Fruit fly (Drosophila melanogaster): ENCODE data around the gene CG1631.

CG1631 gene

DNA sequence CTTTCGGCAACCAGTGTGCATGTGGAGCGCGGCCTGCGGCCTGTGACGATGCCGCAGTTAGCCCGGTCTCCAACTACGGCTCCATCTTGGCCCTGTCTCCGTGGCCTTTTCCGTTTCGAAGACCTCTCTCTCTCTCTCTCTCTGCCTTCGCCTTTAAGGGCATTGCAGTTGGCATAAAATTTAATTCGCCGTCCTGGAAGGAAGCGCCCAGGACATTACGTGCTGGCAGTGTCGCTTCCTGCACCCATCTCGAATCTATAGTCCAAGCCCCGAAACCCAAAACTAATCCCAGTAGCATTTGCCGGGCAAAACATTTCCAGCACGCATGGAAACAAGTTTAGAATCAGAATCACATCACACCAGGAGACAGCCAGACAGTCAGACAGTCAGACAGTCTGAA, at the start of gene CG1631:
CG1631 (plus strand) TSS at position 301 of the 400 bp plus-strand sequence.
- TF ChIP-seq CG12659 (GFP tag; optimal IDR thresholded peaks at IDR 0.05) (no peak), mld (GFP tag; IDR thresholded peaks at IDR 0.05; ENCODE audit: partially characterized antibody) (no peak), wdn (GFP tag; IDR thresholded peaks at IDR 0.05) (no peak), abd-A (tag; optimal IDR thresholded peaks at IDR 0.05) (no peak)

- TF ChIP-seq CG10543 (GFP tag; optimal IDR thresholded peaks at IDR 0.05) (no peak), slou (GFP tag; optimal IDR thresholded peaks at IDR 0.05) (no peak), Ets65A (GFP tag) (peak; percentile 58), CG9797 (GFP tag; optimal IDR thresholded peaks at IDR 0.05) (no peak), BEAF-32 (GFP tag; optimal IDR thresholded peaks at IDR 0.05) (no peak), gcm (GFP tag; optimal IDR thresholded peaks at IDR 0.05) (no peak), CG10959 (GFP tag; IDR thresholded peaks at IDR 0.05) (no peak), Deaf1 (tag; optimal IDR thresholded peaks at IDR 0.05) (peak; percentile 99), CG2120 (GFP tag; optimal IDR thresholded peaks at IDR 0.05) (no peak), CG13894 (tag; optimal IDR thresholded peaks at IDR 0.05) (peak; percentile 26), CG11560 (tag; IDR thresholded peaks at IDR 0.05) (no peak), CG34376 (GFP tag; optimal IDR thresholded peaks at IDR 0.05) (no peak), zfh1 (GFP tag; IDR thresholded peaks at IDR 0.05) (no peak), hbn (GFP tag; IDR thresholded peaks at IDR 0.05; ENCODE audit: partially characterized antibody) (no peak), tap (tag; optimal IDR thresholded peaks at IDR 0.05) (no peak), Kr (GFP tag; optimal IDR thresholded peaks at IDR 0.05) (no peak), grn (GFP tag; optimal IDR thresholded peaks at IDR 0.05) (no peak), Opbp (GFP tag; IDR thresholded peaks at IDR 0.05; ENCODE audit: partially characterized antibody) (no peak), MBD-R2 (GFP tag; IDR thresholded peaks at IDR 0.05) (no peak), mirr (GFP tag; optimal IDR thresholded peaks at IDR 0.05) (no peak), abd-A (tag; optimal IDR thresholded peaks at IDR 0.05) (peak; percentile 47), Drgx (GFP tag; IDR thresholded peaks at IDR 0.05) (no peak), HmgZ (tag; optimal IDR thresholded peaks at IDR 0.05) (no peak), Nf-YB (GFP tag; optimal IDR thresholded peaks at IDR 0.05) (peak; percentile 85), Jarid2 (GFP tag; optimal IDR thresholded peaks at IDR 0.05) (peak; percentile 40), tio (GFP tag; optimal IDR thresholded peaks at IDR 0.05) (no peak), aop (GFP tag; IDR thresholded peaks at IDR 0.05) (no peak), Nf-YC (tag; optimal IDR thresholded peaks at IDR 0.05) (peak; percentile 95), hth (optimal IDR thresholded peaks at IDR 0.05) (no peak), CG4424 (GFP tag; optimal IDR thresholded peaks at IDR 0.05) (no peak), danr (GFP tag; IDR thresholded peaks at IDR 0.05) (no peak), CG4854 (GFP tag; optimal IDR thresholded peaks at IDR 0.05) (no peak), p53 (GFP tag; optimal IDR thresholded peaks at IDR 0.05) (peak; percentile 54), croc (GFP tag; conservative IDR thresholded peaks at IDR 0.05) (no peak), lov (optimal IDR thresholded peaks at IDR 0.05) (no peak), lov (GFP tag; IDR thresholded peaks at IDR 0.05) (no peak), CG12659 (GFP tag; optimal IDR thresholded peaks at IDR 0.05) (no peak), salm (tag; optimal IDR thresholded peaks at IDR 0.05) (no peak)
Measured at dm6 chrX:20330278-20330677, 3.0 kb downstream of the CG1631 start, which contains the start of gene CG1504. Gene CG1504, minus strand, starts transcription at chrX:20330372.

DNA sequence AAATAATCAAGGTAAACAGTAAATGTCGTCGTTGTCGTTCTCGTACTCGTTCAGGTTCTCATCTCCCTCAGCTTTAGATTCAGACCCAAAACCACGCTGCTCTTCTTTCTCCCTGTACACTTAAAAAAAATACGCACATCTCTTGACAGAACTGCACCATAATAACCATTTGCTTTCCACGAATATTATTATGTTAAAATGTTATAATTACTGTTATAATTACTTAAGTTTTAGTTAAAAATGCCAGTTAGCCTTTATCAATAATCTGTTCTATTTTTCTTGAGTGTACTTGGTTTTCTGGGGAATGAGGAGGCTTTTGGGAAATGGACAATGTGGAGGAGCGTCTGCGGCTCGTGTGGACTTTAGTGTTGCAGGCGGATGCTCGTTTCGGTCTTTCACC, 15.0 kb downstream of the CG1631 start:
- TF ChIP-seq CG17361 (GFP tag; IDR thresholded peaks at IDR 0.05) (peak; percentile 45; the same call in 2 of the 3 replicates), eyg (GFP tag; optimal IDR thresholded peaks at IDR 0.05) (no peak), CG2678 (tag; optimal IDR thresholded peaks at IDR 0.05) (peak; percentile 57), Meics (GFP tag; optimal IDR thresholded peaks at IDR 0.05) (peak; percentile 10), tgo (GFP tag; IDR thresholded peaks at IDR 0.05) (0 out of 3 replicates have a peak, but pooled peaks have one; percentile 18), CG6689 (GFP tag; IDR thresholded peaks at IDR 0.05) (peak; percentile 15; the same call in 1 of the 2 replicates), CG31441 (GFP tag; IDR thresholded peaks at IDR 0.05) (peak; percentile 36; the same call in 1 of the 2 replicates), Hmr (GFP tag; optimal IDR thresholded peaks at IDR 0.05) (peak; percentile 35), CG34422 (GFP tag; IDR thresholded peaks at IDR 0.05) (no peak), Sox102F (GFP tag; optimal IDR thresholded peaks at IDR 0.05) (peak; percentile 45), zfh1 (GFP tag; IDR thresholded peaks at IDR 0.05) (0 out of 3 replicates have a peak, but pooled peaks have one; percentile 20), Med (GFP tag) (peak; percentile 65), CG5953 (GFP tag; IDR thresholded peaks at IDR 0.05) (no peak)
